Worm (Caenorhabditis elegans) whole organism, young adult: ENCODE data around the gene fbxb-88.

Experiments
- D2030.7 ChIP-seq: fragments of 200-800 bp; sonication (Bioruptor generic); IDR thresholded peaks from 2 replicates; pipeline ENCODE4 v1.3.6; 2022; ENCODE audit warnings: missing genetic modification reagents, missing genetic modification characterization, missing compliant biosample characterization
- F22D6.2 ChIP-seq: sonication (generic microtip); optimal IDR thresholded peaks from 2 replicates; lab custom pipeline; 2016; ENCODE audit warnings: mild to moderate bottlenecking, missing genetic modification characterization, missing compliant biosample characterization
- F23B12.7 ChIP-seq: sonication (generic microtip); optimal IDR thresholded peaks from 2 replicates; lab custom pipeline; 2017; ENCODE audit warnings: missing genetic modification characterization, mild to moderate bottlenecking, missing compliant biosample characterization, antibody characterized with exemption, moderate library complexity; ENCODE audit not compliant: insufficient read depth
- F57A8.1 ChIP-seq: fragments of 200-800 bp; sonication (Bioruptor generic); optimal IDR thresholded peaks from 2 replicates; lab custom pipeline; 2018; ENCODE audit warnings: mild to moderate bottlenecking, missing genetic modification characterization, moderate library complexity, missing compliant biosample characterization
- Y53F4B.3 ChIP-seq: fragments of 200-800 bp; sonication (Bioruptor generic); IDR thresholded peaks from 2 replicates; pipeline ENCODE4 v1.3.6; 2022; ENCODE audit warnings: missing genetic modification reagents, missing genetic modification characterization, missing compliant biosample characterization
- Y67H2A.10 ChIP-seq: fragments of 200-800 bp; sonication (Bioruptor generic); conservative IDR thresholded peaks from 2 replicates; pipeline ENCODE4 v1.3.6; 2022; ENCODE audit warnings: missing genetic modification reagents, missing genetic modification characterization, missing compliant biosample characterization
- Y79H2A.3 ChIP-seq: fragments of 200-800 bp; sonication (Bioruptor generic); conservative IDR thresholded peaks from 2 replicates; pipeline ENCODE4 v1.3.6; 2022; ENCODE audit warnings: missing genetic modification reagents, missing genetic modification characterization, missing compliant biosample characterization
- ZK185.1 ChIP-seq: sonication (generic microtip); optimal IDR thresholded peaks from 2 replicates; lab custom pipeline; 2016; ENCODE audit warnings: mild to moderate bottlenecking, missing genetic modification characterization, missing compliant biosample characterization; ENCODE audit not compliant: poor library complexity, severe bottlenecking
- ama-1 ChIP-seq, 3 experiments: fragments of 150-350 bp in 1 of 3; sonication (generic microtip) in 2 of 3; optimal IDR thresholded peaks; 2 replicates each; lab custom pipeline; 2014 to 2018; ENCODE audit warnings: missing biosample characterization in 2 of 3, missing genetic modification characterization in 2 of 3, missing genetic modification reagents in 2 of 3
- aptf-2 ChIP-seq: fragments of 200-800 bp; sonication (Bioruptor generic); conservative IDR thresholded peaks from 2 replicates; pipeline ENCODE4 v1.3.6; 2022; ENCODE audit warnings: missing genetic modification reagents, missing genetic modification characterization, missing compliant biosample characterization
- attf-3 ChIP-seq: fragments of 200-800 bp; sonication (Bioruptor generic); conservative IDR thresholded peaks from 2 replicates; pipeline ENCODE4 v1.3.6; 2022; ENCODE audit warnings: missing genetic modification reagents, missing genetic modification characterization, missing compliant biosample characterization
- bed-1 ChIP-seq: fragments of 200-800 bp; sonication (Bioruptor generic); IDR thresholded peaks from 2 replicates; pipeline ENCODE4 v1.3.6; 2022; ENCODE audit warnings: missing genetic modification reagents, missing genetic modification characterization, missing compliant biosample characterization
- bed-2 ChIP-seq: fragments of 200-800 bp; sonication (Bioruptor generic); IDR thresholded peaks from 2 replicates; pipeline ENCODE4 v1.3.6; 2022; ENCODE audit warnings: missing genetic modification reagents, missing genetic modification characterization, missing compliant biosample characterization
- ceh-27 ChIP-seq: fragments of 200-800 bp; sonication (Bioruptor generic); optimal IDR thresholded peaks from 2 replicates; lab custom pipeline; 2018; ENCODE audit warnings: mild to moderate bottlenecking, missing genetic modification characterization, moderate library complexity, missing compliant biosample characterization
- ceh-40 ChIP-seq: fragments of 200-800 bp; sonication (Bioruptor generic); IDR thresholded peaks from 2 replicates; pipeline ENCODE4 v1.3.6; 2022; ENCODE audit warnings: missing genetic modification characterization, missing compliant biosample characterization
- ceh-91 ChIP-seq: fragments of 200-800 bp; sonication (Bioruptor generic); IDR thresholded peaks from 2 replicates; pipeline ENCODE4 v1.3.6; 2022; ENCODE audit warnings: missing genetic modification reagents, missing genetic modification characterization, missing compliant biosample characterization
- dox-1 ChIP-seq: fragments of 200-800 bp; sonication (Bioruptor generic); IDR thresholded peaks from 2 replicates; pipeline ENCODE4 v1.3.6; 2022; ENCODE audit warnings: missing genetic modification reagents, missing genetic modification characterization, missing compliant biosample characterization
- dpl-1 ChIP-seq: fragments of 150-350 bp; optimal IDR thresholded peaks from 2 replicates; lab custom pipeline; 2014; ENCODE audit warnings: missing biosample characterization, missing genetic modification reagents, missing genetic modification characterization
- egrh-3 ChIP-seq: fragments of 200-800 bp; sonication (Bioruptor generic); IDR thresholded peaks from 2 replicates; pipeline ENCODE4 v1.3.6; 2022; ENCODE audit warnings: missing genetic modification reagents, missing genetic modification characterization, missing compliant biosample characterization
- hlh-12 ChIP-seq: sonication (generic microtip); optimal IDR thresholded peaks from 2 replicates; lab custom pipeline; 2016; ENCODE audit warnings: missing genetic modification characterization, missing compliant biosample characterization
- hmg-1.2 ChIP-seq: fragments of 200-800 bp; sonication (Bioruptor generic); IDR thresholded peaks from 2 replicates; pipeline ENCODE4 v1.3.6; 2022; ENCODE audit warnings: missing genetic modification reagents, missing genetic modification characterization, missing compliant biosample characterization
- hmg-20 ChIP-seq: fragments of 200-800 bp; sonication (Bioruptor generic); IDR thresholded peaks from 2 replicates; pipeline ENCODE4 v1.3.6; 2022; ENCODE audit warnings: missing genetic modification reagents, missing genetic modification characterization, missing compliant biosample characterization
- hrde-1 ChIP-seq: sonication (generic microtip); optimal IDR thresholded peaks from 2 replicates; lab custom pipeline; 2016; ENCODE audit warnings: missing genetic modification characterization, mild to moderate bottlenecking, missing compliant biosample characterization, moderate library complexity, missing genotype, missing genetic modification reagents, borderline replicate concordance
- hsf-1 ChIP-seq: fragments of 200-800 bp; sonication (Bioruptor generic); IDR thresholded peaks from 2 replicates; pipeline ENCODE4 v1.3.6; 2022; ENCODE audit warnings: missing genetic modification reagents, missing genetic modification characterization, missing compliant biosample characterization
- lin-35 ChIP-seq, 3 experiments: fragments of 150-350 bp in 2 of 3; sonication (generic microtip) in 1 of 3; optimal IDR thresholded peaks; 2 replicates each; lab custom pipeline; 2014 to 2018; ENCODE audit warnings: missing biosample characterization in 3 of 3, missing genetic modification characterization in 3 of 3, missing genetic modification reagents in 3 of 3
- lsl-1 ChIP-seq: fragments of 200-800 bp; sonication (Bioruptor generic); optimal IDR thresholded peaks from 2 replicates; lab custom pipeline; 2018; ENCODE audit warnings: mild to moderate bottlenecking, missing genetic modification characterization, moderate library complexity, missing compliant biosample characterization
- madf-10 ChIP-seq: sonication (generic microtip); optimal IDR thresholded peaks from 2 replicates; lab custom pipeline; 2016; ENCODE audit warnings: mild to moderate bottlenecking, missing genetic modification characterization, missing compliant biosample characterization
- madf-3 ChIP-seq: fragments of 200-800 bp; sonication (Bioruptor generic); IDR thresholded peaks from 2 replicates; pipeline ENCODE4 v1.3.6; 2022; ENCODE audit warnings: missing genetic modification reagents, missing genetic modification characterization, missing compliant biosample characterization
- madf-6 ChIP-seq: fragments of 200-800 bp; sonication (Bioruptor generic); IDR thresholded peaks from 2 replicates; pipeline ENCODE4 v1.3.6; 2022; ENCODE audit warnings: missing genetic modification reagents, missing genetic modification characterization, missing compliant biosample characterization
- mcd-1 ChIP-seq: fragments of 200-800 bp; sonication (Bioruptor generic); IDR thresholded peaks from 2 replicates; pipeline ENCODE4 v1.3.6; 2022; ENCODE audit warnings: missing genetic modification reagents, missing genetic modification characterization, missing compliant biosample characterization
- nfyb-1 ChIP-seq: fragments of 200-800 bp; sonication (Bioruptor generic); IDR thresholded peaks from 2 replicates; pipeline ENCODE4 v1.3.6; 2022; ENCODE audit warnings: missing genetic modification reagents, missing genetic modification characterization, missing compliant biosample characterization
- nhr-80 ChIP-seq: sonication (generic microtip); optimal IDR thresholded peaks from 2 replicates; lab custom pipeline; 2016; ENCODE audit warnings: missing genetic modification characterization, missing compliant biosample characterization
- rcor-1 ChIP-seq: fragments of 200-800 bp; sonication (Bioruptor generic); IDR thresholded peaks from 2 replicates; pipeline ENCODE4 v1.3.6; 2022; ENCODE audit warnings: missing genetic modification reagents, missing genetic modification characterization, missing compliant biosample characterization
- snpc-4 ChIP-seq, 5 experiments: fragments of 150-350 bp in 1 of 5; sonication (generic microtip) in 4 of 5; optimal IDR thresholded peaks; 2 replicates each; lab custom pipeline; 2014 to 2018; ENCODE audit warnings: missing genetic modification characterization in 5 of 5, missing biosample characterization in 3 of 5, antibody characterized with exemption in 2 of 5, mild to moderate bottlenecking in 2 of 5, missing compliant biosample characterization in 2 of 5, missing genotype in 2 of 5, moderate library complexity in 2 of 5, missing genetic modification reagents in 1 of 5
- ztf-18 ChIP-seq: sonication (generic microtip); optimal IDR thresholded peaks from 2 replicates; lab custom pipeline; 2016; ENCODE audit warnings: missing genotype, mild to moderate bottlenecking, missing genetic modification characterization, missing compliant biosample characterization
- ztf-28 ChIP-seq: fragments of 200-800 bp; sonication (Bioruptor generic); IDR thresholded peaks from 2 replicates; pipeline ENCODE4 v1.3.6; 2022; ENCODE audit warnings: missing genetic modification reagents, missing genetic modification characterization, missing compliant biosample characterization

Gene fbxb-88

ce11 chrII:4791272-4791671 is 36.4 kb downstream of the fbxb-88 start, which contains the start of gene F26G1.1 (continued):
- TF ChIP-seq madf-6 (GFP tag; lab: Robert Waterston, UW) (peak; percentile 68), aptf-2 (GFP tag; lab: Robert Waterston, UW) (0 out of 2 replicates have a peak, but pooled peaks have one; percentile 57), ztf-28 (peak; percentile 59; the same call in 1 of the 2 replicates), ceh-40 (no peak), egrh-3 (GFP tag; lab: Robert Waterston, UW) (peak; percentile 37), F23B12.7 (peak; percentile 2), Y79H2A.3 (GFP tag; lab: Robert Waterston, UW) (no peak), hlh-12 (no peak), F22D6.2 (tag; lab: Kevin White, UChicago) (peak; percentile 51), ZK185.1 (tag; lab: Kevin White, UChicago) (peak; percentile 84), F57A8.1 (GFP tag; lab: Kevin White, UChicago) (no peak), hmg-20 (GFP tag; lab: Robert Waterston, UW) (0 out of 2 replicates have a peak, but pooled peaks have one; percentile 37), rcor-1 (GFP tag; lab: Robert Waterston, UW) (0 out of 2 replicates have a peak, but pooled peaks have one; percentile 28), lin-35 (GFP tag; optimal IDR thresholded peaks at IDR 0.05; lab: Kevin White, UChicago) (peak in 1 of 3 experiments; percentile 86), Y67H2A.10 (GFP tag; lab: Robert Waterston, UW) (no peak), lsl-1 (GFP tag; lab: Kevin White, UChicago) (peak; percentile 43), nfyb-1 (GFP tag; lab: Robert Waterston, UW) (peak; percentile 53; the same call in 1 of the 2 replicates), snpc-4 (GFP tag; optimal IDR thresholded peaks at IDR 0.05; lab: Kevin White, UChicago) (no peak), snpc-4 (tag; optimal IDR thresholded peaks at IDR 0.05; lab: Kevin White, UChicago) (peak in 1 of 4 experiments; percentile 25), hsf-1 (GFP tag; lab: Robert Waterston, UW) (no peak), dpl-1 (peak; percentile 42), ceh-91 (GFP tag; lab: Robert Waterston, UW) (no peak), hrde-1 (tag; lab: Kevin White, UChicago) (peak; percentile 52), hmg-1.2 (GFP tag; lab: Robert Waterston, UW) (peak; percentile 27; the same call in 1 of the 2 replicates), Y53F4B.3 (GFP tag; lab: Robert Waterston, UW) (no peak), D2030.7 (peak; percentile 41; the same call in 1 of the 2 replicates), ceh-27 (GFP tag; lab: Kevin White, UChicago) (peak; percentile 77), bed-2 (peak; percentile 60; the same call in 1 of the 2 replicates), madf-10 (tag; lab: Kevin White, UChicago) (peak; percentile 24), madf-3 (GFP tag; lab: Robert Waterston, UW) (no peak), attf-3 (GFP tag; lab: Robert Waterston, UW) (peak; percentile 78)
- TF ChIP-seq, all 124 proteins: peak for 38

ce11 chrII:4790687-4791086 is 37.0 kb downstream of the fbxb-88 start:
- no peak for TF ChIP-seq hsf-1 (GFP tag; lab: Robert Waterston, UW)
- no peak for TF ChIP-seq dox-1 (GFP tag; lab: Robert Waterston, UW)
- no peak for TF ChIP-seq bed-1 (GFP tag; lab: Robert Waterston, UW)
- peak; percentile 85 for TF ChIP-seq attf-3 (GFP tag; lab: Robert Waterston, UW)
- no peak for TF ChIP-seq ceh-27 (GFP tag; lab: Kevin White, UChicago)

ce11 chrII:4789835-4790343 is 37.8 kb downstream of the fbxb-88 start, which contains the start of gene F26G1.15:
F26G1.15 (plus strand) TSS chrII:4790293.
- no peak for TF ChIP-seq nhr-80 (tag; lab: Kevin White, UChicago)
- TF ChIP-seq ama-1 (optimal IDR thresholded peaks at IDR 0.05; lab: Kevin White, UChicago): no peak
- no peak for TF ChIP-seq ama-1 (GFP tag; optimal IDR thresholded peaks at IDR 0.05; lab: Kevin White, UChicago)
- TF ChIP-seq mcd-1 (GFP tag; lab: Robert Waterston, UW): no peak
- no peak for TF ChIP-seq ztf-18 (tag; lab: Kevin White, UChicago)
- TF ChIP-seq F23B12.7: no peak
- no peak for TF ChIP-seq hmg-1.2 (GFP tag; lab: Robert Waterston, UW)
